Worm (Caenorhabditis elegans): ENCODE data around the gene fbxa-61.

fbxa-61 gene

ce11 chrIII:1238704-1239103, at the start of gene fbxa-61:
TSS of gene fbxa-61 (plus strand) at chrIII:1239048.
- no peak for TF ChIP-seq unc-62 (GFP tag; optimal IDR thresholded peaks at IDR 0.05)

ce11 chrIII:1193326-1193862, 45.5 kb upstream of the fbxa-61 start, which contains the start of gene Y119D3B.14:
TSS of gene Y119D3B.14 (minus strand) at chrIII:1193812.
- no peak for TF ChIP-seq unc-62 (GFP tag; optimal IDR thresholded peaks at IDR 0.05)

- TF ChIP-seq unc-62 (GFP tag; optimal IDR thresholded peaks at IDR 0.05) = no peak
Measured at ce11 chrIII:1196192-1196591, 42.7 kb upstream of the fbxa-61 start, which contains the start of gene dss-1. TSS of gene dss-1 (minus strand) at chrIII:1196292.

- TF ChIP-seq unc-62 (GFP tag; optimal IDR thresholded peaks at IDR 0.05) = no peak
Measured at ce11 chrIII:1201958-1202596, 36.8 kb upstream of the fbxa-61 start, which contains the start of the genes mrpl-45 and Y119D3B.12. TSS of gene mrpl-45 (minus strand) at chrIII:1202008. TSS of gene Y119D3B.12 (plus strand) at chrIII:1202546.

- TF ChIP-seq unc-62 (GFP tag; optimal IDR thresholded peaks at IDR 0.05) = no peak
Measured at ce11 chrIII:1205421-1205820, 33.4 kb upstream of the fbxa-61 start.

ce11 chrIII:1206331-1206730, 32.5 kb upstream of the fbxa-61 start:
- no peak for TF ChIP-seq unc-62 (GFP tag; optimal IDR thresholded peaks at IDR 0.05)

ce11 chrIII:1207027-1207426, 31.8 kb upstream of the fbxa-61 start:
- no peak for TF ChIP-seq unc-62 (GFP tag; optimal IDR thresholded peaks at IDR 0.05)

ce11 chrIII:1207852-1208251, 31.0 kb upstream of the fbxa-61 start, which contains the start of gene orc-3:
TSS of gene orc-3 (plus strand) at chrIII:1208133.
- no peak for TF ChIP-seq unc-62 (GFP tag; optimal IDR thresholded peaks at IDR 0.05)

- no peak for TF ChIP-seq unc-62 (GFP tag; optimal IDR thresholded peaks at IDR 0.05)
Measured at ce11 chrIII:1210638-1211037, 28.2 kb upstream of the fbxa-61 start.

- no peak for TF ChIP-seq unc-62 (GFP tag; optimal IDR thresholded peaks at IDR 0.05)
Measured at ce11 chrIII:1214121-1214673, 24.7 kb upstream of the fbxa-61 start.

ce11 chrIII:1214680-1215079, 24.2 kb upstream of the fbxa-61 start, which contains the start of gene Y119D3B.21:
TSS of gene Y119D3B.21 (plus strand) at chrIII:1215000.
- no peak for TF ChIP-seq unc-62 (GFP tag; optimal IDR thresholded peaks at IDR 0.05)

- TF ChIP-seq unc-62 (GFP tag; optimal IDR thresholded peaks at IDR 0.05) = no peak
Measured at ce11 chrIII:1216096-1216495, 22.8 kb upstream of the fbxa-61 start.

- no peak for TF ChIP-seq unc-62 (GFP tag; optimal IDR thresholded peaks at IDR 0.05)
Measured at ce11 chrIII:1218221-1218620, 20.6 kb upstream of the fbxa-61 start.

- TF ChIP-seq unc-62 (GFP tag; optimal IDR thresholded peaks at IDR 0.05) = no peak
Measured at ce11 chrIII:1218998-1219397, 19.9 kb upstream of the fbxa-61 start.

- TF ChIP-seq unc-62 (GFP tag; optimal IDR thresholded peaks at IDR 0.05) = no peak
Measured at ce11 chrIII:1220012-1220411, 18.8 kb upstream of the fbxa-61 start.

ce11 chrIII:1221995-1222394, 16.9 kb upstream of the fbxa-61 start:
- no peak for TF ChIP-seq unc-62 (GFP tag; optimal IDR thresholded peaks at IDR 0.05)
